Worm (Caenorhabditis elegans): ENCODE results near the gene C24D10.5.

Gene C24D10.5

ce11 chrIV:5134798-5135197 lies 15.1 kb upstream of the C24D10.5 start:
- TF ChIP-seq fkh-2 (tag; optimal IDR thresholded peaks at IDR 0.05) (no peak), nhr-25 (tag; optimal IDR thresholded peaks at IDR 0.05) (peak; percentile 59), ama-1 (optimal IDR thresholded peaks at IDR 0.05) (peak; percentile 5), snpc-4 (tag; optimal IDR thresholded peaks at IDR 0.05) (no peak), nhr-23 (tag; optimal IDR thresholded peaks at IDR 0.05) (peak; percentile 25)

ce11 chrIV:5136523-5136922 lies 13.4 kb upstream of the C24D10.5 start:
- TF ChIP-seq fkh-2 (tag; optimal IDR thresholded peaks at IDR 0.05) (no peak), nhr-25 (tag; optimal IDR thresholded peaks at IDR 0.05) (peak; percentile 41), nhr-23 (tag; optimal IDR thresholded peaks at IDR 0.05) (peak; percentile 63)

- no peak for TF ChIP-seq fos-1 (tag; optimal IDR thresholded peaks at IDR 0.05)
- no peak for TF ChIP-seq eor-1 (tag; optimal IDR thresholded peaks at IDR 0.05)
- TF ChIP-seq nfya-1 (tag; optimal IDR thresholded peaks at IDR 0.05; ENCODE audit: insufficient read depth): peak; percentile 43
- TF ChIP-seq nhr-25 (tag; optimal IDR thresholded peaks at IDR 0.05): no peak
- no peak for TF ChIP-seq nhr-28 (tag; optimal IDR thresholded peaks at IDR 0.05)
- no peak for TF ChIP-seq nhr-237 (tag; optimal IDR thresholded peaks at IDR 0.05)
- no peak for TF ChIP-seq aly-2 (tag; optimal IDR thresholded peaks at IDR 0.05)
- TF ChIP-seq daf-12 (tag; optimal IDR thresholded peaks at IDR 0.05): no peak
- TF ChIP-seq elt-2 (tag; optimal IDR thresholded peaks at IDR 0.05): no peak
- TF ChIP-seq ztf-4 (tag; optimal IDR thresholded peaks at IDR 0.05): no peak
- TF ChIP-seq R02D3.7 (tag; optimal IDR thresholded peaks at IDR 0.05): no peak
- no peak for TF ChIP-seq skn-1 (tag; optimal IDR thresholded peaks at IDR 0.05)
- no peak for TF ChIP-seq snpc-4 (tag; optimal IDR thresholded peaks at IDR 0.05)
- TF ChIP-seq hmg-11 (tag; optimal IDR thresholded peaks at IDR 0.05): no peak
- no peak for TF ChIP-seq elt-1 (tag; optimal IDR thresholded peaks at IDR 0.05)
- TF ChIP-seq ztf-11 (tag; optimal IDR thresholded peaks at IDR 0.05): no peak
- peak; percentile 13 for TF ChIP-seq ama-1 (optimal IDR thresholded peaks at IDR 0.05)
- no peak for TF ChIP-seq ceh-16 (tag; optimal IDR thresholded peaks at IDR 0.05)
- no peak for TF ChIP-seq tbx-2 (tag; optimal IDR thresholded peaks at IDR 0.05)
- no peak for TF ChIP-seq elt-3 (tag; optimal IDR thresholded peaks at IDR 0.05)
- TF ChIP-seq ZK546.5 (tag; optimal IDR thresholded peaks at IDR 0.05): no peak
- no peak for TF ChIP-seq egl-5 (tag; optimal IDR thresholded peaks at IDR 0.05)
- no peak for TF ChIP-seq nhr-11 (tag; optimal IDR thresholded peaks at IDR 0.05)
- TF ChIP-seq zag-1 (tag; optimal IDR thresholded peaks at IDR 0.05): no peak
- TF ChIP-seq pha-4 (tag; optimal IDR thresholded peaks at IDR 0.05): no peak
- TF ChIP-seq nhr-76 (tag; optimal IDR thresholded peaks at IDR 0.05): no peak
- no peak for TF ChIP-seq nhr-43 (tag; optimal IDR thresholded peaks at IDR 0.05; ENCODE audit: poor library complexity, severe bottlenecking)
- peak; percentile 43 for TF ChIP-seq lin-39 (tag; optimal IDR thresholded peaks at IDR 0.05)
- no peak for TF ChIP-seq ceh-28 (tag; optimal IDR thresholded peaks at IDR 0.05)
- no peak for TF ChIP-seq lin-15B (tag; optimal IDR thresholded peaks at IDR 0.05)
- peak; percentile 90 for TF ChIP-seq fkh-10 (GFP tag; optimal IDR thresholded peaks at IDR 0.05)
- TF ChIP-seq sea-2 (GFP tag; optimal IDR thresholded peaks at IDR 0.05): no peak
- TF ChIP-seq nhr-12 (tag; optimal IDR thresholded peaks at IDR 0.05): no peak
- TF ChIP-seq fkh-2 (tag; optimal IDR thresholded peaks at IDR 0.05): no peak
- no peak for TF ChIP-seq unc-39 (tag; optimal IDR thresholded peaks at IDR 0.05)
These were observed 12.1 kb upstream of the C24D10.5 start for ce11 chrIV:5137809-5138208.

- no peak for TF ChIP-seq nfya-1 (tag; optimal IDR thresholded peaks at IDR 0.05; ENCODE audit: insufficient read depth)
- peak; percentile 52 for TF ChIP-seq fkh-10 (GFP tag; optimal IDR thresholded peaks at IDR 0.05)
- TF ChIP-seq daf-12 (tag; optimal IDR thresholded peaks at IDR 0.05): no peak
- no peak for TF ChIP-seq lin-15B (tag; optimal IDR thresholded peaks at IDR 0.05)
These were observed 10.7 kb upstream of the C24D10.5 start for ce11 chrIV:5139189-5139588.

- TF ChIP-seq pha-4 (tag; optimal IDR thresholded peaks at IDR 0.05) (no peak), nhr-28 (tag; optimal IDR thresholded peaks at IDR 0.05) (no peak), elt-1 (tag; optimal IDR thresholded peaks at IDR 0.05) (no peak), zag-1 (tag; optimal IDR thresholded peaks at IDR 0.05) (no peak), egl-27 (tag; optimal IDR thresholded peaks at IDR 0.05) (no peak), elt-3 (tag; optimal IDR thresholded peaks at IDR 0.05) (peak in 1 of 3 experiments; percentile 28), nhr-11 (tag; optimal IDR thresholded peaks at IDR 0.05) (no peak)
These were observed 9.9 kb upstream of the C24D10.5 start for ce11 chrIV:5139972-5140371.
